Worm (Caenorhabditis elegans) whole organism, L2 larva: ENCODE data around the gene ZC443.7.

ENCODE experiments used
- ceh-16 ChIP-seq: fragments of 150-350 bp; optimal IDR thresholded peaks from 2 replicates; lab custom pipeline; 2014; ENCODE audit warnings: missing biosample characterization, missing genetic modification characterization
- nhr-77 ChIP-seq: fragments of 150-350 bp; optimal IDR thresholded peaks from 2 replicates; lab custom pipeline; 2014; ENCODE audit warnings: missing biosample characterization, missing genetic modification characterization
- skn-1 ChIP-seq: sonication (generic microtip); optimal IDR thresholded peaks from 2 replicates; lab custom pipeline; 2017; ENCODE audit warnings: missing biosample characterization, missing genetic modification characterization
- sma-9 ChIP-seq, 2 experiments: fragments of 150-350 bp in 1 of 2; sonication (generic microtip) in 1 of 2; optimal IDR thresholded peaks; 2 replicates each; lab custom pipeline; 2014 to 2016; ENCODE audit warnings: missing genetic modification characterization in 2 of 2, mild to moderate bottlenecking in 1 of 2, missing biosample characterization in 1 of 2, missing compliant biosample characterization in 1 of 2, missing genetic modification reagents in 1 of 2, moderate library complexity in 1 of 2

ce11 chrV:12818486-12818885, 12.2 kb downstream of the ZC443.7 start:
- TF ChIP-seq sma-9 (GFP tag; optimal IDR thresholded peaks at IDR 0.05; lab: Kevin White, UChicago) (no peak), sma-9 (tag; optimal IDR thresholded peaks at IDR 0.05; lab: Kevin White, UChicago) (no peak), skn-1 (tag; lab: Kevin White, UChicago) (no peak), ceh-16 (tag; lab: Kevin White, UChicago) (no peak), nhr-77 (tag; lab: Kevin White, UChicago) (no peak)
